Worm (Caenorhabditis elegans) whole organism, late embryonic: ENCODE measurements around the gene C08F1.11.
"Not testable (repeated sequence)": the region's sequence is repeated elsewhere in the genome, so short reads cannot be mapped to it uniquely, and the experiment has no call there.

Source experiments
- C38D4.7 ChIP-seq: fragments of 200-800 bp; sonication (Bioruptor generic); optimal IDR thresholded peaks from 2 replicates; lab custom pipeline; 2018; ENCODE audit warnings: mild to moderate bottlenecking, missing genetic modification characterization, moderate library complexity, missing compliant biosample characterization
- F13H6.1 ChIP-seq: sonication (generic microtip); optimal IDR thresholded peaks from 2 replicates; lab custom pipeline; 2016; ENCODE audit warnings: missing genetic modification characterization, missing compliant biosample characterization
- K02D7.2 ChIP-seq: sonication (generic microtip); optimal IDR thresholded peaks from 2 replicates; lab custom pipeline; 2017; ENCODE audit warnings: mild to moderate bottlenecking, missing genetic modification characterization, missing compliant biosample characterization
- K09A11.1 ChIP-seq: sonication (generic microtip); optimal IDR thresholded peaks from 2 replicates; lab custom pipeline; 2017; ENCODE audit warnings: antibody characterized with exemption, mild to moderate bottlenecking, missing genetic modification characterization, missing compliant biosample characterization; ENCODE audit not compliant: insufficient read depth
- Y22D7AL.16 ChIP-seq: sonication (generic microtip); optimal IDR thresholded peaks from 2 replicates; lab custom pipeline; 2016; ENCODE audit warnings: missing genetic modification characterization, missing compliant biosample characterization
- ceh-14 ChIP-seq: sonication (generic microtip); optimal IDR thresholded peaks from 2 replicates; lab custom pipeline; 2016; ENCODE audit warnings: missing genotype, missing genetic modification characterization, missing compliant biosample characterization
- ceh-18 ChIP-seq: sonication (generic microtip); optimal IDR thresholded peaks from 2 replicates; lab custom pipeline; 2016; ENCODE audit warnings: missing genetic modification characterization, missing compliant biosample characterization
- ceh-22 ChIP-seq: sonication (generic microtip); optimal IDR thresholded peaks from 2 replicates; lab custom pipeline; 2017; ENCODE audit warnings: missing biosample characterization, missing genetic modification characterization
- ceh-24 ChIP-seq: sonication (generic microtip); optimal IDR thresholded peaks from 2 replicates; lab custom pipeline; 2016; ENCODE audit warnings: mild to moderate bottlenecking, missing genetic modification characterization, missing compliant biosample characterization
- ceh-30 ChIP-seq: fragments of 150-350 bp; optimal IDR thresholded peaks from 2 replicates; lab custom pipeline; 2014; ENCODE audit warnings: missing biosample characterization, missing genetic modification characterization
- ceh-34 ChIP-seq: sonication (generic microtip); optimal IDR thresholded peaks from 2 replicates; lab custom pipeline; 2016; ENCODE audit warnings: mild to moderate bottlenecking, missing genetic modification characterization, missing compliant biosample characterization
- ceh-48 ChIP-seq: sonication (generic microtip); optimal IDR thresholded peaks from 2 replicates; lab custom pipeline; 2016; ENCODE audit warnings: missing genetic modification characterization, inconsistent platforms, missing compliant biosample characterization
- ceh-6 ChIP-seq: fragments of 200-800 bp; sonication (Bioruptor generic); optimal IDR thresholded peaks from 2 replicates; lab custom pipeline; 2018; ENCODE audit warnings: mild to moderate bottlenecking, missing genetic modification characterization, missing compliant biosample characterization
- che-1 ChIP-seq: sonication (generic microtip); optimal IDR thresholded peaks from 2 replicates; lab custom pipeline; 2016; ENCODE audit warnings: mild to moderate bottlenecking, missing genetic modification characterization, missing compliant biosample characterization
- dmd-4 ChIP-seq: sonication (generic microtip); optimal IDR thresholded peaks from 2 replicates; lab custom pipeline; 2016; ENCODE audit warnings: borderline replicate concordance, missing genetic modification characterization, missing compliant biosample characterization
- dve-1 ChIP-seq: sonication (generic microtip); optimal IDR thresholded peaks from 2 replicates; lab custom pipeline; 2017; ENCODE audit warnings: antibody characterized with exemption, mild to moderate bottlenecking, missing genetic modification characterization, missing compliant biosample characterization
- elt-4 ChIP-seq: sonication (generic microtip); optimal IDR thresholded peaks from 2 replicates; lab custom pipeline; 2016; ENCODE audit warnings: missing genetic modification characterization, missing compliant biosample characterization
- fax-1 ChIP-seq: sonication (generic microtip); optimal IDR thresholded peaks from 2 replicates; lab custom pipeline; 2016; ENCODE audit warnings: missing genotype, missing genetic modification characterization, missing compliant biosample characterization
- fkh-6 ChIP-seq: sonication (generic microtip); optimal IDR thresholded peaks from 2 replicates; lab custom pipeline; 2016; ENCODE audit warnings: missing genetic modification characterization, missing compliant biosample characterization
- hlh-13 ChIP-seq: fragments of 200-800 bp; sonication (Bioruptor generic); optimal IDR thresholded peaks from 2 replicates; lab custom pipeline; 2018; ENCODE audit warnings: mild to moderate bottlenecking, missing genetic modification characterization, missing compliant biosample characterization
- hlh-6 ChIP-seq: sonication (generic microtip); optimal IDR thresholded peaks from 2 replicates; lab custom pipeline; 2016; ENCODE audit warnings: missing genotype, missing genetic modification characterization, missing compliant biosample characterization
- lim-6 ChIP-seq: sonication (generic microtip); optimal IDR thresholded peaks from 2 replicates; lab custom pipeline; 2016; ENCODE audit warnings: missing genetic modification characterization, missing compliant biosample characterization
- lin-11 ChIP-seq: fragments of 200-800 bp; sonication (Bioruptor generic); optimal IDR thresholded peaks from 2 replicates; lab custom pipeline; 2018; ENCODE audit warnings: mild to moderate bottlenecking, missing genetic modification characterization, missing compliant biosample characterization
- madf-2 ChIP-seq: sonication (generic microtip); optimal IDR thresholded peaks from 2 replicates; lab custom pipeline; 2017; ENCODE audit warnings: missing genetic modification characterization, missing compliant biosample characterization
- nfya-1 ChIP-seq: sonication (generic microtip); optimal IDR thresholded peaks from 2 replicates; lab custom pipeline; 2017; ENCODE audit warnings: missing genetic modification characterization, mild to moderate bottlenecking, missing compliant biosample characterization, antibody characterized with exemption, moderate library complexity
- nhr-11 ChIP-seq: fragments of 150-350 bp; optimal IDR thresholded peaks from 2 replicates; lab custom pipeline; 2014; ENCODE audit warnings: missing biosample characterization, missing genetic modification characterization
- nhr-232 ChIP-seq: sonication (generic microtip); optimal IDR thresholded peaks from 2 replicates; lab custom pipeline; 2016; ENCODE audit warnings: missing genetic modification characterization, missing compliant biosample characterization
- npax-4 ChIP-seq: sonication (generic microtip); optimal IDR thresholded peaks from 2 replicates; lab custom pipeline; 2016; ENCODE audit warnings: missing genetic modification characterization, missing compliant biosample characterization
- odd-2 ChIP-seq: sonication (generic microtip); optimal IDR thresholded peaks from 2 replicates; lab custom pipeline; 2017; ENCODE audit warnings: antibody characterized with exemption, mild to moderate bottlenecking, missing genetic modification characterization, missing compliant biosample characterization
- pag-3 ChIP-seq: sonication (generic microtip); optimal IDR thresholded peaks from 2 replicates; lab custom pipeline; 2016; ENCODE audit warnings: missing compliant biosample characterization, missing genetic modification characterization, borderline replicate concordance
- pat-9 ChIP-seq: fragments of 200-800 bp; sonication (Bioruptor generic); optimal IDR thresholded peaks from 2 replicates; lab custom pipeline; 2018; ENCODE audit warnings: mild to moderate bottlenecking, missing genetic modification characterization, moderate library complexity, missing compliant biosample characterization
- pax-1 ChIP-seq: fragments of 150-350 bp; optimal IDR thresholded peaks from 2 replicates; lab custom pipeline; 2014; ENCODE audit warnings: missing biosample characterization, missing genetic modification characterization
- pha-2 ChIP-seq: sonication (generic microtip); optimal IDR thresholded peaks from 2 replicates; lab custom pipeline; 2017; ENCODE audit warnings: mild to moderate bottlenecking, missing genetic modification characterization, missing compliant biosample characterization
- pha-4 ChIP-seq: fragments of 150-350 bp; optimal IDR thresholded peaks from 2 replicates; lab custom pipeline; 2018; ENCODE audit warnings: missing biosample characterization, missing genetic modification reagents, missing genetic modification characterization
- pros-1 ChIP-seq: fragments of 150-350 bp; optimal IDR thresholded peaks from 2 replicates; lab custom pipeline; 2014; ENCODE audit warnings: missing biosample characterization, missing genetic modification reagents, missing genetic modification characterization
- ref-2 ChIP-seq: sonication (generic microtip); optimal IDR thresholded peaks from 2 replicates; lab custom pipeline; 2016; ENCODE audit warnings: missing genetic modification characterization, missing compliant biosample characterization
- sox-4 ChIP-seq: sonication (generic microtip); optimal IDR thresholded peaks from 2 replicates; lab custom pipeline; 2017; ENCODE audit warnings: mild to moderate bottlenecking, missing genetic modification characterization, inconsistent platforms, missing compliant biosample characterization
- ttx-3 ChIP-seq: sonication (generic microtip); optimal IDR thresholded peaks from 2 replicates; lab custom pipeline; 2016; ENCODE audit warnings: missing genetic modification reagents, missing genetic modification characterization, missing compliant biosample characterization
- unc-3 ChIP-seq, 2 experiments: fragments of 200-800 bp in 1 of 2; sonication (Bioruptor generic) in 1 of 2; sonication (generic microtip) in 1 of 2; conservative IDR thresholded peaks in 1 of 2; optimal IDR thresholded peaks in 1 of 2; 2 replicates each; pipeline versions ENCODE4 v1.3.6 to Lab custom; 2016 to 2022; ENCODE audit warnings: missing compliant biosample characterization in 2 of 2, missing genetic modification characterization in 2 of 2, missing genetic modification reagents in 1 of 2
- unc-42 ChIP-seq: sonication (generic microtip); optimal IDR thresholded peaks from 2 replicates; lab custom pipeline; 2016; ENCODE audit warnings: missing genotype, missing genetic modification characterization, missing compliant biosample characterization
- unc-86 ChIP-seq: sonication (generic microtip); optimal IDR thresholded peaks from 2 replicates; lab custom pipeline; 2016; ENCODE audit warnings: missing genetic modification characterization, missing compliant biosample characterization
- zip-5 ChIP-seq: sonication (generic microtip); optimal IDR thresholded peaks from 2 replicates; lab custom pipeline; 2016; ENCODE audit warnings: missing genetic modification characterization, missing compliant biosample characterization

Gene C08F1.11

ce11 chrII:1782474-1782873 is 2.2 kb downstream of the C08F1.11 start, which contains the start of gene math-4:
Gene math-4, minus strand, starts transcription at chrII:1782574.
- TF ChIP-seq ttx-3 (tag; lab: Kevin White, UChicago) (no peak), pros-1 (tag; lab: Kevin White, UChicago) (no peak), pha-2 (no peak)

DNA sequence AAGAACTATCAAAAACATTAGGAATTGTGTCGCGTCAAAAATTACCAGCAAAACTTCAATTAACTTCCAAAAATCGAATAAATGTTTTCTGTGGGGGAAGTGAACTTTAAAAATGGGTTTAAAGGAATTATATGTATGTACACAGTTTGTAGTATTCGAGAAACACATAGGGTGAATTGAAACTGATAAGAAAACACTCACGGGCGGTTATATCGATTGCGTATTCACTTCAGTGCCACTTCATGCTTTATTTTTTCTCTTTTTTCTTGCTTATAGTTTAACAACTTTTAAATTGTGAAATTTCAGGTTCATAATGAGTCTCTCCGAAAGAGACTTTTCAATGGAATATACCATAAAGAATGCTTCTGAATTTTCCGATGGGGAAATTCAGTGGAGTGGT is 9.5 kb downstream of the C08F1.11 start, which contains the start of gene F36H5.14:
F36H5.14 (plus strand) TSS at position 301 of the 400 bp plus-strand sequence.
- not testable (repeated sequence) for TF ChIP-seq C38D4.7; unc-86 (tag; lab: Kevin White, UChicago); K02D7.2 (tag; lab: Kevin White, UChicago)
- TF ChIP-seq, all 69 proteins: peak for 0; not testable (repeated sequence) for 69

DNA sequence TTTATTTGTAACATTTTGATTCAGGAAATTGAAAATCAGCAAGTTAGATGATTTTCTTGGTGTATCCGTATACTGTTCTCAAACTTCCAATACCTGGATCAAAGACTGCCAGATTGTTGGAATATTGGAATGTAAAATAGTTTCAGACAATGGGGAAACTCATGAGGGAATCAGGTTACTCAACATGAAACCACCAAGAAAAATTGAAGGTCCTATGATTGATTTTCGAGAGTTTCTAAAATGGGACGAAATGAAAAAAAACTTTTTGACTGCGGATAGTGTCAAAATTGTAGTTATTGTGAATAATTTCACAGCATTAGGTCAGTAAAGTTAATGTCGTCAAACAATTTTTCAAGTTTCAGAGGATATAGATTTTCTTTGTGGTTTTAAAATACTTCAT is 12.9 kb downstream of the C08F1.11 start, which contains the start of gene math-3:
math-3 (plus strand) TSS at position 301 of the 400 bp plus-strand sequence.
- TF ChIP-seq dmd-4 (tag; lab: Kevin White, UChicago), result no peak
- no peak for TF ChIP-seq fax-1
- no peak for TF ChIP-seq nhr-232 (tag; lab: Kevin White, UChicago)
- no peak for TF ChIP-seq pat-9 (tag; lab: Kevin White, UChicago)
- TF ChIP-seq dve-1 (tag; lab: Kevin White, UChicago), result no peak
- TF ChIP-seq madf-2 (tag; lab: Kevin White, UChicago), result no peak
- no peak for TF ChIP-seq ceh-18 (tag; lab: Kevin White, UChicago)
- TF ChIP-seq pag-3 (tag; lab: Kevin White, UChicago), result no peak
- TF ChIP-seq nfya-1, result no peak
- TF ChIP-seq hlh-6 (tag; lab: Kevin White, UChicago), result no peak
- no peak for TF ChIP-seq ceh-24 (tag; lab: Kevin White, UChicago)
- no peak for TF ChIP-seq zip-5
- no peak for TF ChIP-seq lin-11 (tag; lab: Kevin White, UChicago)
- no peak for TF ChIP-seq hlh-13 (GFP tag; lab: Kevin White, UChicago)
- no peak for TF ChIP-seq pax-1 (tag; lab: Kevin White, UChicago)
- TF ChIP-seq K09A11.1 (tag; lab: Kevin White, UChicago), result no peak

ce11 chrII:1771347-1771746 is 13.4 kb downstream of the C08F1.11 start, which contains the start of gene math-26:
Gene math-26, plus strand, starts transcription at chrII:1771647.
- TF ChIP-seq ceh-18 (tag; lab: Kevin White, UChicago); odd-2; Y22D7AL.16: not testable (repeated sequence)

ce11 chrII:1766715-1767114 is 18.0 kb downstream of the C08F1.11 start:
- TF ChIP-seq unc-3 (GFP tag; conservative IDR thresholded peaks at IDR 0.05; lab: Robert Waterston, UW) (no peak), unc-3 (tag; optimal IDR thresholded peaks at IDR 0.05; lab: Kevin White, UChicago) (no peak), ceh-14 (tag; lab: Kevin White, UChicago) (no peak), F13H6.1 (no peak), pha-4 (tag; lab: Kevin White, UChicago) (no peak), ref-2 (tag; lab: Kevin White, UChicago) (no peak), madf-2 (tag; lab: Kevin White, UChicago) (no peak), elt-4 (tag; lab: Kevin White, UChicago) (no peak), ceh-34 (tag; lab: Kevin White, UChicago) (no peak), hlh-6 (tag; lab: Kevin White, UChicago) (no peak)
- TF ChIP-seq, all 69 proteins: peak for 0

- TF ChIP-seq ceh-34 (tag; lab: Kevin White, UChicago) (no peak), dmd-4 (tag; lab: Kevin White, UChicago) (no peak), ceh-22 (tag; lab: Kevin White, UChicago) (no peak), npax-4 (tag; lab: Kevin White, UChicago) (no peak), ceh-30 (tag; lab: Kevin White, UChicago) (no peak), unc-42 (no peak), pha-4 (tag; lab: Kevin White, UChicago) (no peak), nhr-11 (no peak), ceh-6 (GFP tag; lab: Kevin White, UChicago) (no peak), fkh-6 (no peak), madf-2 (tag; lab: Kevin White, UChicago) (no peak), lim-6 (tag; lab: Kevin White, UChicago) (no peak), che-1 (tag; lab: Kevin White, UChicago) (no peak), pag-3 (tag; lab: Kevin White, UChicago) (no peak), sox-4 (no peak), pha-2 (no peak), ceh-48 (tag; lab: Kevin White, UChicago) (no peak)
Measured at ce11 chrII:1763072-1763471, 21.6 kb downstream of the C08F1.11 start, which contains the start of gene math-28. Gene math-28, plus strand, starts transcription at chrII:1763372.
